Fruit fly (Drosophila melanogaster): ENCODE results near the gene CG12075.

CG12075 gene

DNA sequence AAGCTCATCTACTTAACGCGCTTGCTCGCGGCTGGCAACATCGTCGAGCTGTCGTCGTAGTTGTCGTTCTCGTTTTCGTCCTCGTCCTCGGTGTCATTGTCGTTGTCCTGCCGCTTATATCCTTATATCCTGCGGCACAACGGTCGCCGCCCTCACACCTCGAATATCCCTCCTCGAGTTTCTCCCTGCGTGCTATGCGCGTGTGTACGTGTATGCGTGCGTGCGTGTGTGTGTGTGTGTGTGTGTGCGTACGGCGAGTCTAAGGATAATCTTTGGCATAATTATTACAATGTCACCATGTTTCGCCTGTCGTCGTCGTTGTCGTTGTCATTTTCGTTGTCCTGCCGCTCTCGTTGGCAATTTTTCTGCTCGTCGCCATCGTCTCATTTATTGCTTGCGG, 8.7 kb upstream of the CG12075 start:
- TF ChIP-seq CG9139 (GFP tag; optimal IDR thresholded peaks at IDR 0.05) (no peak), CG31627 (GFP tag; optimal IDR thresholded peaks at IDR 0.05) (no peak), topi (GFP tag; optimal IDR thresholded peaks at IDR 0.05) (no peak), CG16779 (tag; optimal IDR thresholded peaks at IDR 0.05) (no peak), CG8632 (GFP tag; optimal IDR thresholded peaks at IDR 0.05) (no peak), Eip75B (GFP tag; optimal IDR thresholded peaks at IDR 0.05) (no peak), CG11902 (GFP tag; optimal IDR thresholded peaks at IDR 0.05) (no peak), ss (GFP tag; optimal IDR thresholded peaks at IDR 0.05) (no peak), CG3032 (tag; optimal IDR thresholded peaks at IDR 0.05) (no peak), eg (GFP tag; IDR thresholded peaks at IDR 0.05) (no peak), fd85E (GFP tag; optimal IDR thresholded peaks at IDR 0.05) (no peak), CG6854 (GFP tag; optimal IDR thresholded peaks at IDR 0.05) (no peak), vri (GFP tag; optimal IDR thresholded peaks at IDR 0.05) (no peak), CG11294 (GFP tag; IDR thresholded peaks at IDR 0.05) (no peak), Sox102F (GFP tag; optimal IDR thresholded peaks at IDR 0.05) (no peak), Lpt (GFP tag; optimal IDR thresholded peaks at IDR 0.05) (no peak), fkh (GFP tag; optimal IDR thresholded peaks at IDR 0.05) (no peak)

- TF ChIP-seq dsx (GFP tag; optimal IDR thresholded peaks at IDR 0.05; ENCODE audit: poor library complexity, severe bottlenecking) (no peak), Eip78C (GFP tag) (peak; percentile 26), CG3919 (GFP tag; optimal IDR thresholded peaks at IDR 0.05) (no peak), CG6163 (GFP tag; IDR thresholded peaks at IDR 0.05) (0 out of 3 replicates have a peak, but pooled peaks have one; percentile 24), Gug (GFP tag; IDR thresholded peaks at IDR 0.05) (no peak), CG6808 (GFP tag; optimal IDR thresholded peaks at IDR 0.05) (no peak), CG31627 (GFP tag; optimal IDR thresholded peaks at IDR 0.05) (no peak), Sox102F (GFP tag; optimal IDR thresholded peaks at IDR 0.05) (no peak), Smox (GFP tag; optimal IDR thresholded peaks at IDR 0.05) (no peak)
Measured at dm6 chrX:8830087-8830486, 8.0 kb upstream of the CG12075 start.

- TF ChIP-seq CG16779 (tag; optimal IDR thresholded peaks at IDR 0.05) (no peak), Ets96B (tag; optimal IDR thresholded peaks at IDR 0.05) (no peak), Ets21C (GFP tag; optimal IDR thresholded peaks at IDR 0.05) (no peak), CG3032 (tag; optimal IDR thresholded peaks at IDR 0.05) (no peak), CG10669 (GFP tag; optimal IDR thresholded peaks at IDR 0.05) (no peak), CG7368 (GFP tag; optimal IDR thresholded peaks at IDR 0.05) (no peak), acj6 (GFP tag; optimal IDR thresholded peaks at IDR 0.05) (no peak)
Measured at dm6 chrX:8831773-8832172, 6.3 kb upstream of the CG12075 start.

- peak; percentile 52; the same call in 1 of the 3 replicates for TF ChIP-seq CG8119 (GFP tag; IDR thresholded peaks at IDR 0.05)
- no peak for TF ChIP-seq fkh (GFP tag; optimal IDR thresholded peaks at IDR 0.05)
- peak; percentile 42 for TF ChIP-seq CG32006 (GFP tag; optimal IDR thresholded peaks at IDR 0.05)
- TF ChIP-seq pdm3 (GFP tag; optimal IDR thresholded peaks at IDR 0.05): peak; percentile 18
- peak; percentile 5 for TF ChIP-seq CG3919 (GFP tag; optimal IDR thresholded peaks at IDR 0.05)
- TF ChIP-seq Eip93F (GFP tag; optimal IDR thresholded peaks at IDR 0.05): no peak
- peak; percentile 31 for TF ChIP-seq esn (GFP tag; optimal IDR thresholded peaks at IDR 0.05)
- TF ChIP-seq CG16779 (tag; optimal IDR thresholded peaks at IDR 0.05): no peak
- TF ChIP-seq ss (GFP tag; optimal IDR thresholded peaks at IDR 0.05): no peak
- TF ChIP-seq fd59A (GFP tag; optimal IDR thresholded peaks at IDR 0.05): no peak
- TF ChIP-seq Smox (GFP tag; optimal IDR thresholded peaks at IDR 0.05): peak; percentile 5
- no peak for TF ChIP-seq OdsH (GFP tag; optimal IDR thresholded peaks at IDR 0.05)
- peak; percentile 23; the same call in 1 of the 2 replicates for TF ChIP-seq Gug (GFP tag; IDR thresholded peaks at IDR 0.05)
- TF ChIP-seq lz (GFP tag; optimal IDR thresholded peaks at IDR 0.05): peak; percentile 23
- peak; percentile 14 for TF ChIP-seq CG10631 (GFP tag; optimal IDR thresholded peaks at IDR 0.05)
- TF ChIP-seq Eip78C (GFP tag): peak; percentile 56
- TF ChIP-seq CG4318 (GFP tag; optimal IDR thresholded peaks at IDR 0.05): no peak
- peak; percentile 4 for TF ChIP-seq Sox14 (GFP tag; optimal IDR thresholded peaks at IDR 0.05)
- TF ChIP-seq CG9139 (GFP tag; optimal IDR thresholded peaks at IDR 0.05): no peak
- TF ChIP-seq dsx (GFP tag; optimal IDR thresholded peaks at IDR 0.05; ENCODE audit: poor library complexity, severe bottlenecking): no peak
- peak; percentile 10 for TF ChIP-seq CG31627 (GFP tag; optimal IDR thresholded peaks at IDR 0.05)
- TF ChIP-seq spab (GFP tag; optimal IDR thresholded peaks at IDR 0.05): no peak
- TF ChIP-seq cyc (GFP tag; optimal IDR thresholded peaks at IDR 0.05): no peak
- no peak for TF ChIP-seq Eip75B (GFP tag; optimal IDR thresholded peaks at IDR 0.05)
- peak; percentile 17 for TF ChIP-seq Hr39 (GFP tag; optimal IDR thresholded peaks at IDR 0.05)
- TF ChIP-seq CG6163 (GFP tag; IDR thresholded peaks at IDR 0.05): peak; percentile 67
- peak; percentile 14 for TF ChIP-seq achi (GFP tag; optimal IDR thresholded peaks at IDR 0.05)
- peak; percentile 52 for TF ChIP-seq CG15336 (GFP tag; IDR thresholded peaks at IDR 0.05)
- TF ChIP-seq Hr4 (GFP tag; optimal IDR thresholded peaks at IDR 0.05): peak; percentile 27
Measured at dm6 chrX:8835126-8835525, 3.0 kb upstream of the CG12075 start.
